Fruit fly (Drosophila melanogaster) whole organism, embryonic: Measurements from ENCODE around the gene Trs20.

Source experiments
- Abd-B ChIP-seq: fragments of 200-800 bp; sonication (Bioruptor generic); optimal IDR thresholded peaks from 2 replicates; lab custom pipeline; 2018; ENCODE audit warnings: missing biosample characterization, mild to moderate bottlenecking, missing genetic modification characterization, moderate library complexity
- Asciz ChIP-seq: fragments of 200-800 bp; sonication (Bioruptor generic); optimal IDR thresholded peaks from 2 replicates; lab custom pipeline; 2017; ENCODE audit warnings: missing biosample characterization, mild to moderate bottlenecking, missing genetic modification characterization, missing genetic modification reagents
- Awh ChIP-seq: fragments of 200-800 bp; sonication (Bioruptor generic); IDR thresholded peaks from 2 replicates; pipeline ENCODE4, ENCODE4 v1.3.6; 2022; ENCODE audit warnings: missing biosample characterization, missing genetic modification characterization
- B-H1 ChIP-seq: fragments of 200-800 bp; sonication (Bioruptor generic); IDR thresholded peaks from 3 replicates; pipeline ENCODE4 v1.3.6; 2022; ENCODE audit warnings: missing biosample characterization, missing genetic modification characterization
- CG10366 ChIP-seq: fragments of 200-800 bp; sonication (Bioruptor generic); IDR thresholded peaks from 2 replicates; pipeline ENCODE4 v1.3.6; 2022; ENCODE audit warnings: missing biosample characterization, missing genetic modification characterization
- CG10654 ChIP-seq: fragments of 200-800 bp; sonication (Bioruptor generic); optimal IDR thresholded peaks from 2 replicates; lab custom pipeline; 2016; ENCODE audit warnings: missing biosample characterization, missing genetic modification characterization
- CG11695 ChIP-seq: fragments of 200-800 bp; sonication (Bioruptor generic); IDR thresholded peaks from 3 replicates; pipeline ENCODE4 v1.3.6; 2022; ENCODE audit warnings: missing biosample characterization, missing genetic modification characterization
- CG12391 ChIP-seq: fragments of 200-800 bp; sonication (Bioruptor generic); optimal IDR thresholded peaks from 3 replicates; lab custom pipeline; 2018; ENCODE audit warnings: missing biosample characterization, mild to moderate bottlenecking, missing genetic modification characterization, moderate library complexity
- CG13123 ChIP-seq: fragments of 200-800 bp; sonication (Bioruptor generic); optimal IDR thresholded peaks from 2 replicates; lab custom pipeline; 2016; ENCODE audit warnings: missing biosample characterization, missing genetic modification characterization
- CG13424 ChIP-seq: fragments of 200-800 bp; sonication (Bioruptor generic); optimal IDR thresholded peaks from 2 replicates; lab custom pipeline; 2019; ENCODE audit warnings: missing biosample characterization, mild to moderate bottlenecking, missing genetic modification characterization, moderate library complexity
- CG13775 ChIP-seq: fragments of 200-800 bp; sonication (Bioruptor generic); optimal IDR thresholded peaks from 3 replicates; lab custom pipeline; 2017; ENCODE audit warnings: missing biosample characterization, mild to moderate bottlenecking, missing genetic modification characterization
- CG1602 ChIP-seq: fragments of 200-800 bp; sonication (Bioruptor generic); optimal IDR thresholded peaks from 3 replicates; lab custom pipeline; 2016; ENCODE audit warnings: missing biosample characterization, missing genetic modification characterization
- CG18262 ChIP-seq: fragments of 200-800 bp; optimal IDR thresholded peaks from 3 replicates; lab custom pipeline; 2019; ENCODE audit warnings: missing biosample characterization, mild to moderate bottlenecking, missing genetic modification characterization, moderate library complexity
- CG18619 ChIP-seq: fragments of 200-800 bp; sonication (Bioruptor generic); optimal IDR thresholded peaks from 3 replicates; lab custom pipeline; 2017; ENCODE audit warnings: missing biosample characterization, mild to moderate bottlenecking, missing genetic modification characterization
- CG2120 ChIP-seq: fragments of 200-800 bp; sonication (Bioruptor generic); optimal IDR thresholded peaks from 3 replicates; lab custom pipeline; 2016; ENCODE audit warnings: missing biosample characterization, missing genetic modification characterization
- CG2129 ChIP-seq: fragments of 200-800 bp; sonication (Bioruptor generic); IDR thresholded peaks from 2 replicates; pipeline ENCODE4 v1.3.6; 2022; ENCODE audit warnings: missing biosample characterization, missing genetic modification characterization; ENCODE audit not compliant: partially characterized antibody
- CG2712 ChIP-seq: fragments of 200-800 bp; optimal IDR thresholded peaks from 3 replicates; lab custom pipeline; 2019; ENCODE audit warnings: missing biosample characterization, mild to moderate bottlenecking, missing genetic modification characterization, moderate library complexity
- CG2875 ChIP-seq: fragments of 200-800 bp; sonication (Bioruptor generic); optimal IDR thresholded peaks from 2 replicates; lab custom pipeline; 2017; ENCODE audit warnings: missing biosample characterization, mild to moderate bottlenecking, missing genetic modification characterization, missing genetic modification reagents
- CG30403 ChIP-seq: fragments of 200-800 bp; sonication (Bioruptor generic); optimal IDR thresholded peaks from 3 replicates; lab custom pipeline; 2016; ENCODE audit warnings: missing biosample characterization, missing genetic modification characterization
- CG3281 ChIP-seq: fragments of 200-800 bp; sonication (Bioruptor generic); optimal IDR thresholded peaks from 3 replicates; lab custom pipeline; 2017; ENCODE audit warnings: missing biosample characterization, mild to moderate bottlenecking, missing genetic modification characterization
- CG34376 ChIP-seq: fragments of 200-800 bp; sonication (Bioruptor generic); optimal IDR thresholded peaks from 2 replicates; lab custom pipeline; 2018; ENCODE audit warnings: missing biosample characterization, mild to moderate bottlenecking, missing genetic modification characterization
- CG3838 ChIP-seq: fragments of 200-800 bp; sonication (Bioruptor generic); optimal IDR thresholded peaks from 3 replicates; lab custom pipeline; 2016; ENCODE audit warnings: missing biosample characterization, missing genetic modification characterization
- CG4282 ChIP-seq: fragments of 200-800 bp; sonication (Bioruptor generic); optimal IDR thresholded peaks from 2 replicates; lab custom pipeline; 2016; ENCODE audit warnings: missing biosample characterization, missing genetic modification characterization
- CG7786 ChIP-seq: fragments of 200-800 bp; sonication (Bioruptor generic); optimal IDR thresholded peaks from 2 replicates; lab custom pipeline; 2016; ENCODE audit warnings: missing biosample characterization, missing genetic modification characterization
- CG8478 ChIP-seq: fragments of >200 bp; optimal IDR thresholded peaks from 2 replicates; lab custom pipeline; 2018
- CG9437 ChIP-seq: fragments of 200-800 bp; sonication (Bioruptor generic); optimal IDR thresholded peaks from 2 replicates; lab custom pipeline; 2018; ENCODE audit warnings: missing biosample characterization, mild to moderate bottlenecking, missing genetic modification characterization
- CG9609 ChIP-seq: fragments of 200-800 bp; sonication (Bioruptor generic); optimal IDR thresholded peaks from 3 replicates; lab custom pipeline; 2016; ENCODE audit warnings: missing biosample characterization, missing genetic modification characterization
- CG9727 ChIP-seq: fragments of 200-800 bp; sonication (Bioruptor generic); optimal IDR thresholded peaks from 3 replicates; lab custom pipeline; 2017; ENCODE audit warnings: missing biosample characterization, mild to moderate bottlenecking, missing genetic modification characterization
- CHES-1-like ChIP-seq: fragments of 200-800 bp; sonication (Bioruptor generic); optimal IDR thresholded peaks from 2 replicates; lab custom pipeline; 2016; ENCODE audit warnings: missing biosample characterization, missing genetic modification characterization
- Camta ChIP-seq: fragments of 200-800 bp; sonication (Bioruptor generic); optimal IDR thresholded peaks from 2 replicates; lab custom pipeline; 2016; ENCODE audit warnings: missing biosample characterization, missing genetic modification characterization
- Dbx ChIP-seq: fragments of 200-800 bp; sonication (Bioruptor generic); IDR thresholded peaks from 3 replicates; pipeline ENCODE4 v1.3.6; 2022; ENCODE audit warnings: missing biosample characterization, missing genetic modification characterization
- Ets97D ChIP-seq: fragments of 200-800 bp; sonication (Bioruptor generic); optimal IDR thresholded peaks from 3 replicates; lab custom pipeline; 2016; ENCODE audit warnings: missing biosample characterization, missing genetic modification characterization
- Fer2 ChIP-seq: fragments of 200-800 bp; sonication (Bioruptor generic); optimal IDR thresholded peaks from 2 replicates; lab custom pipeline; 2018; ENCODE audit warnings: missing biosample characterization, mild to moderate bottlenecking, missing genetic modification characterization, moderate library complexity
- Hr3 ChIP-seq: fragments of 200-800 bp; sonication (Bioruptor generic); optimal IDR thresholded peaks from 3 replicates; lab custom pipeline; 2016; ENCODE audit warnings: missing biosample characterization, missing genetic modification characterization
- Meics ChIP-seq: fragments of 200-800 bp; sonication (Bioruptor generic); optimal IDR thresholded peaks from 2 replicates; lab custom pipeline; 2017; ENCODE audit warnings: missing biosample characterization, mild to moderate bottlenecking, missing genetic modification characterization
- Spps ChIP-seq: fragments of 200-800 bp; sonication (Bioruptor generic); optimal IDR thresholded peaks from 2 replicates; lab custom pipeline; 2018; ENCODE audit warnings: missing biosample characterization, mild to moderate bottlenecking, missing genetic modification characterization
- Stat92E ChIP-seq, 3 experiments: fragments of >200 bp in 2 of 3; fragments of 200-800 bp in 1 of 3; sonication (Bioruptor generic) in 1 of 3; optimal IDR thresholded peaks; 2 replicates each; lab custom pipeline; 2017 to 2019; ENCODE audit warnings: missing biosample characterization in 3 of 3, missing genetic modification characterization in 3 of 3, mild to moderate bottlenecking in 1 of 3, moderate library complexity in 1 of 3
- Trl ChIP-seq, 3 experiments: fragments of >200 bp in 2 of 3; fragments of 200-800 bp in 1 of 3; sonication (Bioruptor generic) in 1 of 3; optimal IDR thresholded peaks; 2 replicates in 1 of 3; 3 replicates in 2 of 3; lab custom pipeline; 2016 to 2017; ENCODE audit warnings: missing biosample characterization in 1 of 3, missing genetic modification characterization in 1 of 3
- bab2 ChIP-seq: fragments of 200-800 bp; sonication (Bioruptor generic); optimal IDR thresholded peaks from 2 replicates; lab custom pipeline; 2016; ENCODE audit warnings: missing biosample characterization, missing genetic modification characterization
- cato ChIP-seq: fragments of 200-800 bp; sonication (Bioruptor generic); optimal IDR thresholded peaks from 2 replicates; lab custom pipeline; 2016; ENCODE audit warnings: missing biosample characterization, missing genetic modification characterization, borderline replicate concordance
- cg ChIP-seq: fragments of 200-800 bp; sonication (Bioruptor generic); optimal IDR thresholded peaks from 3 replicates; lab custom pipeline; 2019; ENCODE audit warnings: missing biosample characterization, mild to moderate bottlenecking, missing genetic modification characterization, moderate library complexity
- chif ChIP-seq, 2 experiments: fragments of 200-800 bp; sonication (Bioruptor generic); optimal IDR thresholded peaks; 3 replicates each; lab custom pipeline; 2016; ENCODE audit warnings: missing biosample characterization in 2 of 2, missing genetic modification characterization in 2 of 2
- esg ChIP-seq: fragments of 200-800 bp; sonication (Bioruptor generic); conservative IDR thresholded peaks from 2 replicates; pipeline ENCODE4 v1.3.6; 2022; ENCODE audit warnings: missing biosample characterization, missing genetic modification characterization
- grau ChIP-seq: fragments of 200-800 bp; optimal IDR thresholded peaks from 3 replicates; lab custom pipeline; 2019; ENCODE audit warnings: missing biosample characterization, mild to moderate bottlenecking, missing genetic modification characterization, moderate library complexity
- lab ChIP-seq: fragments of 200-800 bp; sonication (Bioruptor generic); optimal IDR thresholded peaks from 3 replicates; lab custom pipeline; 2017; ENCODE audit warnings: missing biosample characterization, missing genetic modification characterization, mild to moderate bottlenecking, moderate library complexity, missing genetic modification reagents
- phol ChIP-seq: fragments of 200-800 bp; sonication (Bioruptor generic); optimal IDR thresholded peaks from 3 replicates; lab custom pipeline; 2018; ENCODE audit warnings: missing biosample characterization, mild to moderate bottlenecking, missing genetic modification characterization, moderate library complexity
- unpg ChIP-seq: fragments of 200-800 bp; sonication (Bioruptor generic); optimal IDR thresholded peaks from 3 replicates; lab custom pipeline; 2018; ENCODE audit warnings: missing biosample characterization, mild to moderate bottlenecking, missing genetic modification characterization, moderate library complexity
- zfh2 ChIP-seq: fragments of 200-800 bp; sonication (Bioruptor generic); optimal IDR thresholded peaks from 2 replicates; lab custom pipeline; 2016; ENCODE audit warnings: missing biosample characterization, missing genetic modification characterization

Trs20 gene

DNA sequence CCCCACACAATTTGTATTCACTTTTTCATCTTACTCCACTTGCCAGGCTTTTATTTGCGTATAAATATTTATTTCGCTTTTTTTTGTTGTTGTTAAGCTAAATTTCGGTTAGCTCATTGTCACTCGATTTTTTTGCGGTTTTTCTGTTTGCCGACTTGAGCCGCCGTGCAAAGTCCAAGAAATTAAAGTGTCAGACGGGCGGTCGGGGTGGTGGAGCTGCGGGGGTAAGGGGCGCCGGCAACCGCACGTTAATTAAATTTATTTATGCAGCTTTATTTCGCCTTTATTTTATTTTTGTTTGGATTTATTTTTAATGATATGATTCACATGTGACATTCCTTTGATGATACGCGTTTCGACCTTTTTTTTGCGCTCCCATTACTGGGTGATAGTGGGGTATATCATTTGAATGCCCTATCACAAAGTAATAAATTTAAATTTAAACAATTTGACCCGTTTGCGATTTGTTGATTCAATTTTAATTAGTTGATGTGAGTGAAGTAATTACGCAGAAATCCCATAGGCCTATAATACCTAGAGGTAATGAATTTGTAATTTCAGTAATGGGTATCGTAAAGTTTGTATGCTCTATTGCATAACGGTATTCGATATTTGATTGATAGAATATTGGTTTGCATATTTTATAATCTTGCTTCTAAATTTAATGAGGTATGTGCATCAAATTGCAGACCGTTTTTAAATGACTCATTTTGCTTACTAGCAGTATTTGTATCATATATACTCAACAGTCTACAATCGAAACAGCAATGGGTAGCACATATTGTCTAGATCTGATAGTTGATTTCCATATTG is 34.1 kb upstream of the Trs20 start (continued):
- no peak for TF ChIP-seq Fer2 (tag; lab: Kevin White, UChicago)
- TF ChIP-seq CG3838 (GFP tag; lab: Kevin White, UChicago) = peak; percentile 32
- no peak for TF ChIP-seq Spps (tag; lab: Kevin White, UChicago)
- no peak for TF ChIP-seq Ets97D (GFP tag; lab: Kevin White, UChicago)
- TF ChIP-seq Awh = 0 out of 2 replicates have a peak, but pooled peaks have one; percentile 25
- peak; percentile 29 for TF ChIP-seq Hr3 (GFP tag; lab: Kevin White, UChicago)
- TF ChIP-seq esg (GFP tag; lab: Robert Waterston, UW) = peak; percentile 57
- peak; percentile 50 for TF ChIP-seq CHES-1-like
- TF ChIP-seq CG7786 = peak; percentile 71
- TF ChIP-seq CG18619 (GFP tag; lab: Kevin White, UChicago) = peak; percentile 22
- TF ChIP-seq CG12391 (tag; lab: Kevin White, UChicago) = peak; percentile 25
- TF ChIP-seq CG34376 (GFP tag; lab: Kevin White, UChicago) = no peak
- peak in 1 of 3 experiments; percentile 75 for TF ChIP-seq Stat92E (GFP tag; optimal IDR thresholded peaks at IDR 0.05; lab: Kevin White, UChicago)
- no peak for TF ChIP-seq CG2129 (GFP tag; lab: Robert Waterston, UW)
- no peak for TF ChIP-seq Trl (optimal IDR thresholded peaks at IDR 0.05; lab: Kevin White, UChicago)
- TF ChIP-seq Trl (GFP tag; optimal IDR thresholded peaks at IDR 0.05; lab: Kevin White, UChicago) = peak; percentile 37
- TF ChIP-seq cg (GFP tag; lab: Kevin White, UChicago) = no peak
- peak; percentile 31 for TF ChIP-seq CG9727
- peak; percentile 8 for TF ChIP-seq unpg (GFP tag; lab: Kevin White, UChicago)
- TF ChIP-seq CG13123 (GFP tag; lab: Kevin White, UChicago) = no peak
- TF ChIP-seq Meics (GFP tag; lab: Kevin White, UChicago) = peak; percentile 37
- peak; percentile 51 for TF ChIP-seq bab2 (GFP tag; lab: Kevin White, UChicago)
- peak in 1 of 2 experiments; percentile 36 for TF ChIP-seq chif (GFP tag; optimal IDR thresholded peaks at IDR 0.05; lab: Kevin White, UChicago)
- TF ChIP-seq Dbx (GFP tag; lab: Robert Waterston, UW) = peak; percentile 62; the same call in 2 of the 3 replicates
- peak; percentile 46 for TF ChIP-seq Camta (GFP tag; lab: Kevin White, UChicago)
- TF ChIP-seq grau (tag; lab: Kevin White, UChicago) = peak; percentile 65
- TF ChIP-seq CG2120 (GFP tag; lab: Kevin White, UChicago) = peak; percentile 86
- TF ChIP-seq CG2712 (tag; lab: Kevin White, UChicago) = peak; percentile 22
- TF ChIP-seq CG8478 (lab: Kevin White, UChicago) = no peak
- peak; percentile 50; the same call in 1 of the 3 replicates for TF ChIP-seq CG11695
- peak; percentile 37 for TF ChIP-seq CG10366 (GFP tag; lab: Robert Waterston, UW)
- no peak for TF ChIP-seq CG10654 (GFP tag; lab: Kevin White, UChicago)
- TF ChIP-seq CG30403 (GFP tag; lab: Kevin White, UChicago) = peak; percentile 66
- TF ChIP-seq CG13775 (GFP tag; lab: Kevin White, UChicago) = peak; percentile 25
- peak; percentile 75 for TF ChIP-seq zfh2 (GFP tag; lab: Kevin White, UChicago)
- TF ChIP-seq CG4282 (GFP tag; lab: Kevin White, UChicago) = no peak
- peak; percentile 27 for TF ChIP-seq CG13424
- TF ChIP-seq B-H1 (GFP tag; lab: Robert Waterston, UW) = no peak; the same call in 2 of the 3 replicates
- TF ChIP-seq lab (GFP tag; lab: Kevin White, UChicago) = peak; percentile 41
- peak; percentile 22 for TF ChIP-seq CG9437 (GFP tag; lab: Kevin White, UChicago)
- peak; percentile 49 for TF ChIP-seq CG3281 (GFP tag; lab: Kevin White, UChicago)
- no peak for TF ChIP-seq cato (GFP tag; lab: Kevin White, UChicago)
- TF ChIP-seq CG18262 (tag; lab: Kevin White, UChicago) = peak; percentile 0
- TF ChIP-seq Abd-B (GFP tag; lab: Kevin White, UChicago) = peak; percentile 41
- peak; percentile 15 for TF ChIP-seq phol (tag; lab: Kevin White, UChicago)
- peak; percentile 2 for TF ChIP-seq Asciz (GFP tag; lab: Kevin White, UChicago)
- no peak for TF ChIP-seq CG2875 (GFP tag; lab: Kevin White, UChicago)
- peak; percentile 17 for TF ChIP-seq CG9609 (GFP tag; lab: Kevin White, UChicago)
- TF ChIP-seq CG1602 (GFP tag; lab: Kevin White, UChicago) = peak; percentile 31
